Worm (Caenorhabditis elegans): ENCODE results near the gene F09F9.5.

Gene F09F9.5

DNA sequence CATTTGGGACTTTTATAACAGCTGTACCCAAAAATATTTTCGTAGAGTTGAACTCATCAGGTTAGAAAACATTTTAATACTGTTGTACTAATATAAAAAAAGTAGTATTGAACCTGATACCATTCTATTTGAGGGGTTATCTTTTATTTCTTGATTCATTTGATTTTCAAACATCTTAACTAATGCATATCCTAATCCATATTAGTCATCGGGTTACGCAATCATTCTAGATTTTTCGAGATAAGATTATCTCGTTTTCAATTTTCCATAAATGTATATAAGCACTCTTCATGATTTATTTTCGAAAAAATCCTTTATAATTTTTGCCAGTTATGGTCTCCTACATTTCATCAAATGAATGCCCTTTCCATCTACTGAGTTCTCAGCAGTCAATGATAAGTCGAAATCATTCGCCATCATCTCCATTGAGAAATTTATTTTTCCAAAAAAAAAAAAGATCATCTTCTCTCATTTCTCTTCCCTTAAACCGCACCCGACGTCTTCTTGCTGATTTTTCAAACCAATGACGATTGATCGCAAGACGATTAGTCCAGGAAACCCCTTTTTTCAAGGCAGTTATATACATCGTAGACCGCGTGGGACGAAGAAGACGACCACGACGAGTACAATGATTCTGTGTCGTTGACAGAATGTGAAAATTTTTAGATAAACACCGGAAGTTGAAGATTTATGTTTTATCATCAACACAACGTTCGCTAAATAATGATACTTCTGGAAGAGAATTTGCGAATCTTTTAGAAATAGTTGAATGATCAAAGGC is 20.9 kb downstream of the F09F9.5 start (continued):
- TF ChIP-seq xbp-1 (tag; optimal IDR thresholded peaks at IDR 0.05) (no peak), lin-15B (tag; optimal IDR thresholded peaks at IDR 0.05) (no peak)

DNA sequence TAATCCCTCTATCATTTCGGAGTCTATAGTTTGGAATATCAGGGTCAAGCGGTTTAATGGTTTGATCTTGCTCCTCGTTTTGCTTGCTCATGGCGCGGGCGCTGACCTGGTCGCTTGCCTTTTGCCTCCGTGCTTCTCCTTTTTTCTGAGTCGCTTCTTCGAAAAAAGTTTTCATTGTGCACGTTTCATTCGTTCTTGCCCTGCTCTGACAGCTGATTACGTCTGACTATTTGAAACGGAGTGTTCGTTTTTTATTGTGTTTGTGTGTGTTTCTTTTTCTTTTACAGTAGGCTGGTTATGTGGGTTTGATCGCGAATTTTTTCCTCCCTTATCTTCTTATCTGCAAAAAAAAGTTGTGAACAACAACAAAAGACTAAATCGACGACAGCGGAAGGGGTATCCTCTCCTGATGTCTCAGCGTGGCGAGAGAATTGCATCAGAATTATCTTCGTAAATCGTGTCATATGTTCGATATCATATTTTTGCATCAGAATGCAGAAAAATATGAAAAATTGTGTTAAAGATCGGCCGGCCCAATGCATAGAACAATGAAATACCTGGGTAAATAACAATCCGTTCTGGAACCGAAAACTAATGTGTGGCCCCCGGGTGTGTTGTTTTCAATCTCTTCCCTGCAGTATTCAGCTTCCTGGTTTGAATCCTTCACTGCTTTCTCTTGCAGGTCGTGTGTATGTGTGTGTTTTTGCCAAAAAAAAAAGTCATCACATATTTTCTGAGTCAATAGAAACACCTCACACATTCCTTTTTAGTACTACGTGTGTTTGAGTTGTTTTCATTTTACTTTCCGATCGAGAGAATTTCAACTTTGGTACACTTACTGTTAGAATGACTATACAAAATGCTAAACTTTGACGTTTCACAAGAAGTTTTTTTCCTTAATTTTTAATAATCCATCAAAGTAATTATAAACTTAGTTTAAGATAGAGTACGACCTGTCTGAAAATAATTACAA is 22.2 kb downstream of the F09F9.5 start, which contains the start of gene ZK470.4:
TSS of gene ZK470.4 (minus strand) at position 175 of the 973 bp plus-strand sequence.
- TF ChIP-seq nhr-85 (tag), result peak; percentile 63
- peak; percentile 46 for TF ChIP-seq nhr-71 (tag; optimal IDR thresholded peaks at IDR 0.05)
- peak; percentile 42 for TF ChIP-seq rnt-1 (tag; optimal IDR thresholded peaks at IDR 0.05)
- TF ChIP-seq ceh-8 (GFP tag; optimal IDR thresholded peaks at IDR 0.05), result no peak
- no peak for TF ChIP-seq mef-2 (tag; optimal IDR thresholded peaks at IDR 0.05)
- peak; percentile 49 for TF ChIP-seq blmp-1 (tag; optimal IDR thresholded peaks at IDR 0.05)
- TF ChIP-seq snu-23 (GFP tag; optimal IDR thresholded peaks at IDR 0.05), result peak; percentile 8
- peak; percentile 29; the same call in 1 of the 2 replicates for TF ChIP-seq nhr-19 (GFP tag; conservative IDR thresholded peaks at IDR 0.05)
- TF ChIP-seq lin-14 (GFP tag; optimal IDR thresholded peaks at IDR 0.05), result peak; percentile 33
- TF ChIP-seq aha-1 (tag; optimal IDR thresholded peaks at IDR 0.05), result peak; percentile 34
- TF ChIP-seq elt-3 (tag; optimal IDR thresholded peaks at IDR 0.05), result peak in 1 of 6 experiments; percentile 73
- no peak for TF ChIP-seq ces-1 (GFP tag; optimal IDR thresholded peaks at IDR 0.05)
- TF ChIP-seq pqm-1 (tag; optimal IDR thresholded peaks at IDR 0.05), result no peak
- TF ChIP-seq ceh-88 (GFP tag; IDR thresholded peaks at IDR 0.05), result no peak
- TF ChIP-seq lin-35 (GFP tag; optimal IDR thresholded peaks at IDR 0.05), result peak in 1 of 2 experiments; percentile 30
- TF ChIP-seq efl-1 (optimal IDR thresholded peaks at IDR 0.05), result no peak
- TF ChIP-seq efl-1 (GFP tag; optimal IDR thresholded peaks at IDR 0.05 in 1 of 2), result peak in 1 of 2 experiments; percentile 48
- peak; percentile 34 for TF ChIP-seq nhr-20 (tag; optimal IDR thresholded peaks at IDR 0.05)

- TF ChIP-seq fkh-4 (tag; optimal IDR thresholded peaks at IDR 0.05; ENCODE audit: borderline replicate concordance), result no peak
- no peak for TF ChIP-seq nhr-77 (tag; optimal IDR thresholded peaks at IDR 0.05)
- no peak for TF ChIP-seq ceh-82 (tag; optimal IDR thresholded peaks at IDR 0.05)
- peak; percentile 30 for TF ChIP-seq nhr-90 (tag; optimal IDR thresholded peaks at IDR 0.05; ENCODE audit: poor library complexity)
- no peak for TF ChIP-seq dpl-1 (GFP tag; optimal IDR thresholded peaks at IDR 0.05)
- TF ChIP-seq lin-13 (GFP tag; optimal IDR thresholded peaks at IDR 0.05), result peak; percentile 18
- no peak for TF ChIP-seq hlh-17 (GFP tag; optimal IDR thresholded peaks at IDR 0.05; ENCODE audit: borderline replicate concordance)
- TF ChIP-seq snu-23 (GFP tag; optimal IDR thresholded peaks at IDR 0.05), result peak; percentile 49
- peak; percentile 18 for TF ChIP-seq C16A3.4 (tag; optimal IDR thresholded peaks at IDR 0.05)
- no peak for TF ChIP-seq lin-39 (tag; optimal IDR thresholded peaks at IDR 0.05)
- TF ChIP-seq lir-3 (tag; optimal IDR thresholded peaks at IDR 0.05; ENCODE audit: poor library complexity), result no peak
- peak; percentile 92 for TF ChIP-seq nhr-85 (tag)
- peak; percentile 73 for TF ChIP-seq nhr-20 (tag; optimal IDR thresholded peaks at IDR 0.05)
- TF ChIP-seq nhr-47 (tag; optimal IDR thresholded peaks at IDR 0.05), result peak; percentile 37
- no peak for TF ChIP-seq aha-1 (tag; optimal IDR thresholded peaks at IDR 0.05)
- peak; percentile 37 for TF ChIP-seq tbx-2 (tag; optimal IDR thresholded peaks at IDR 0.05)
- TF ChIP-seq mef-2 (tag; optimal IDR thresholded peaks at IDR 0.05), result no peak
- TF ChIP-seq fos-1 (tag; optimal IDR thresholded peaks at IDR 0.05), result no peak
- peak; percentile 37 for TF ChIP-seq ztf-4 (tag; optimal IDR thresholded peaks at IDR 0.05)
- TF ChIP-seq zip-4 (GFP tag; optimal IDR thresholded peaks at IDR 0.05), result no peak
- TF ChIP-seq ets-5 (GFP tag; IDR thresholded peaks at IDR 0.05), result no peak
- TF ChIP-seq efl-1 (optimal IDR thresholded peaks at IDR 0.05), result no peak
- TF ChIP-seq efl-1 (GFP tag; optimal IDR thresholded peaks at IDR 0.05 in 1 of 2), result peak in 1 of 2 experiments; percentile 52
- peak; percentile 70 for TF ChIP-seq lin-14 (GFP tag; optimal IDR thresholded peaks at IDR 0.05)
- no peak for TF ChIP-seq tlp-1 (tag; optimal IDR thresholded peaks at IDR 0.05)
- TF ChIP-seq hlh-4 (tag; optimal IDR thresholded peaks at IDR 0.05), result no peak
- peak; percentile 44 for TF ChIP-seq nhr-19 (GFP tag; conservative IDR thresholded peaks at IDR 0.05)
- no peak for TF ChIP-seq unc-86 (tag; optimal IDR thresholded peaks at IDR 0.05)
- no peak for TF ChIP-seq ceh-8 (GFP tag; optimal IDR thresholded peaks at IDR 0.05)
- peak in 5 of 6 experiments; percentile 72 to 94 (median 82) for TF ChIP-seq elt-3 (tag; optimal IDR thresholded peaks at IDR 0.05)
- TF ChIP-seq isw-1 (GFP tag; IDR thresholded peaks at IDR 0.05), result no peak
- peak; percentile 66 for TF ChIP-seq nhr-71 (tag; optimal IDR thresholded peaks at IDR 0.05)
- TF ChIP-seq unc-62 (GFP tag; optimal IDR thresholded peaks at IDR 0.05), result no peak
- TF ChIP-seq egl-13 (tag; optimal IDR thresholded peaks at IDR 0.05), result no peak
These were observed 23.2 kb downstream of the F09F9.5 start for ce11 chrX:4140755-4141417.

All from whole organism, L1 larva.